Worm (Caenorhabditis elegans) whole organism, L3 larva: ENCODE results near the gene R03G5.6.

Source experiments
- ZK546.5 ChIP-seq: sonication (generic microtip); optimal IDR thresholded peaks from 2 replicates; lab custom pipeline; 2017; ENCODE audit warnings: missing biosample characterization, missing genetic modification characterization
- nfya-1 ChIP-seq: sonication (generic microtip); optimal IDR thresholded peaks from 2 replicates; lab custom pipeline; 2017; ENCODE audit warnings: missing genetic modification characterization, mild to moderate bottlenecking, missing compliant biosample characterization, antibody characterized with exemption, moderate library complexity; ENCODE audit not compliant: insufficient read depth
- nhr-11 ChIP-seq: fragments of 150-350 bp; optimal IDR thresholded peaks from 2 replicates; lab custom pipeline; 2014; ENCODE audit warnings: missing biosample characterization, missing genetic modification characterization
- nhr-12 ChIP-seq: fragments of 150-350 bp; optimal IDR thresholded peaks from 2 replicates; lab custom pipeline; 2014; ENCODE audit warnings: missing biosample characterization, missing genetic modification characterization

- TF ChIP-seq nfya-1 (tag; lab: Kevin White, UChicago) (no peak), ZK546.5 (tag; lab: Kevin White, UChicago) (no peak), nhr-12 (tag; lab: Kevin White, UChicago) (no peak), nhr-11 (tag; lab: Kevin White, UChicago) (no peak)
These were observed 30.7 kb upstream of the R03G5.6 start, which contains the start of gene C54D2.6 for ce11 chrX:7847413-7847812.
